Worm (Caenorhabditis elegans) whole organism, L2 larva: ENCODE data around the gene clc-11.

Source experiments
- ZK546.5 ChIP-seq: sonication (generic microtip); optimal IDR thresholded peaks from 2 replicates; lab custom pipeline; 2017; ENCODE audit warnings: missing biosample characterization, missing genetic modification characterization
- ama-1 ChIP-seq: fragments of 150-350 bp; optimal IDR thresholded peaks from 2 replicates; lab custom pipeline; 2018; ENCODE audit warnings: inconsistent platforms
- ceh-16 ChIP-seq: fragments of 150-350 bp; optimal IDR thresholded peaks from 2 replicates; lab custom pipeline; 2014; ENCODE audit warnings: missing biosample characterization, missing genetic modification characterization
- egl-27 ChIP-seq: sonication (generic microtip); optimal IDR thresholded peaks from 3 replicates; lab custom pipeline; 2017; ENCODE audit warnings: missing biosample characterization, missing genetic modification reagents, missing genetic modification characterization
- elt-3 ChIP-seq: sonication (generic microtip); optimal IDR thresholded peaks from 2 replicates; lab custom pipeline; 2017; ENCODE audit warnings: missing biosample characterization, missing genetic modification characterization
- fos-1 ChIP-seq: fragments of 150-350 bp; optimal IDR thresholded peaks from 2 replicates; lab custom pipeline; 2014; ENCODE audit warnings: missing biosample characterization, missing genetic modification characterization
- mab-5 ChIP-seq: fragments of 150-350 bp; optimal IDR thresholded peaks from 2 replicates; lab custom pipeline; 2014; ENCODE audit warnings: missing biosample characterization, missing genetic modification characterization
- mdl-1 ChIP-seq, 2 experiments: fragments of 150-350 bp in 1 of 2; sonication (generic microtip) in 1 of 2; optimal IDR thresholded peaks; 2 replicates each; lab custom pipeline; 2017; ENCODE audit warnings: missing biosample characterization in 2 of 2, missing genetic modification characterization in 2 of 2
- nhr-12 ChIP-seq: fragments of 150-350 bp; optimal IDR thresholded peaks from 2 replicates; lab custom pipeline; 2014; ENCODE audit warnings: missing biosample characterization, missing genetic modification characterization
- nhr-237 ChIP-seq: fragments of 150-350 bp; optimal IDR thresholded peaks from 2 replicates; lab custom pipeline; 2014; ENCODE audit warnings: missing biosample characterization, missing genetic modification characterization
- unc-39 ChIP-seq: fragments of 150-350 bp; optimal IDR thresholded peaks from 2 replicates; lab custom pipeline; 2014; ENCODE audit warnings: missing biosample characterization, missing genetic modification characterization

DNA sequence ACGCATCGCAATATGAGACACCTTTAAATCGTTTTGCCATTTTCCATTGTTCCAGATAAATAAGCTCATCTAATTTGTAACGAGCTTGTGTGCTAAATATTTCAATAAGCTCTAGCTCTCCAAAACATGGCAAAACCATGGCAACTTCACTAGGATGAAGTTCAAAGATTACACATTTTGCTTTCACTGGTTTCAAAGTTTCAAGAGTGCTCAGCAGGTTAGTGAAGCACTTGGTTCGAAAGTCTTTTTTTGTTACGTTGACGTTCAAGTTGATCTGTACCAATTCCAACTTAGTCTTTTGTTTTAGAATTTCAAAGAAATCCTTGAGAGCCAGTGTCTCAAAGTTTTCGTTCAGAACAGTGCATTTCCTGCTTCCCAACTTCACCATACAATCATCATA is 2.9 kb upstream of the clc-11 start, which contains the start of gene fbxa-18:
- no peak for TF ChIP-seq unc-39 (tag; lab: Kevin White, UChicago)
- TF ChIP-seq mab-5 = no peak
- TF ChIP-seq nhr-237 (tag; lab: Kevin White, UChicago) = no peak
- no peak for TF ChIP-seq egl-27
- no peak for TF ChIP-seq ZK546.5 (tag; lab: Kevin White, UChicago)
- TF ChIP-seq mdl-1 (tag; optimal IDR thresholded peaks at IDR 0.05; lab: Kevin White, UChicago) = no peak
- TF ChIP-seq fos-1 = no peak
- no peak for TF ChIP-seq ceh-16 (tag; lab: Kevin White, UChicago)
- no peak for TF ChIP-seq elt-3 (tag; lab: Kevin White, UChicago)
- TF ChIP-seq nhr-12 (tag; lab: Kevin White, UChicago) = no peak
- TF ChIP-seq ama-1 (lab: Kevin White, UChicago) = no peak
